Worm (Caenorhabditis elegans): ENCODE data around the gene srt-69.

The srt-69 gene

DNA sequence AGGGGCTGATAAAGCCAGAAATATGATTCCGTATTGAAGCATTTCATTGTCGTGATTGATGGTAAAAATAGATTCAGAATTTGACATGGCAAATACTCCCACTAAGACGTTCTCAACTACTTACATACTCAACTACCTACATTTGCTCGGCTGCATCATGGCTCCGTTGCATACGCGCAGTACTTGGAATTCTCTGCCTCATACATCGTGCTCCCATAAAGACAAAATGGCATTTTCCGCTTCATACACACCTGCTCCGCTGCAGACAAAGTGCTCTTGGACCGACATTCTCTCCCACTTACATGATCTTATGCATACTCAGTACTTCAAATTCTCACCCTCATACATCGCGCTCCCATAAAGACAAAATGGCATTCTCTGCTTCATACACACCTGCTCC is at the start of gene srt-69, which contains the start of gene B0238.12:
TSS of gene srt-69 (minus strand) at position 101 of the 400 bp plus-strand sequence.
TSS of gene B0238.12 (plus strand) at position 264 of the 400 bp plus-strand sequence.
- TF ChIP-seq tab-1 (GFP tag; IDR thresholded peaks at IDR 0.05) (no peak), T22C8.4 (GFP tag; IDR thresholded peaks at IDR 0.05) (no peak), flt-1 (GFP tag; IDR thresholded peaks at IDR 0.05) (no peak), ref-1 (GFP tag; conservative IDR thresholded peaks at IDR 0.05) (no peak), ztf-29 (GFP tag; IDR thresholded peaks at IDR 0.05) (no peak), cog-1 (tag; optimal IDR thresholded peaks at IDR 0.05) (no peak), med-1 (GFP tag; optimal IDR thresholded peaks at IDR 0.05; ENCODE audit: insufficient read depth) (no peak)

DNA sequence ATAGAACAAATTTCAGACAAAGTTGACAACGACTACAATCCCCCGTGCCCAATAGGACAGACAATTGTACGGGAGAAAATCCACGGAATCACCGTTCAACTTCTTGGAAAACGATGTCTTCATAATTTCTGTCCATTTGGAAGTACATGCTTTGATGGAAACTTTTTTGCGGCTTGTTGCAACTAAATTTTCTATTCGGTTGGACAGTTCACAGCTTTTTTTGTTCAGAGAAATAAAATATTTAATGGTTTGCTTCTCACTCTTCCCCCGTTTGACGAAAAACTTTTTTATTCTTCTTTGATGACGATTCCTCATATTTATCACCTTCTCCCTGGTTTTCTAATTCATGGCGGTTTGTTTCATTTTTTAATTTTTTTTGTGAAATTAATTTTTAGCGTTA is 48.6 kb upstream of the srt-69 start, which contains the start of gene C10G8.2:
TSS of gene C10G8.2 (plus strand) at position 301 of the 400 bp plus-strand sequence.
- TF ChIP-seq ref-1 (GFP tag; conservative IDR thresholded peaks at IDR 0.05) (no peak), ztf-29 (GFP tag; IDR thresholded peaks at IDR 0.05) (no peak), klf-2 (GFP tag; conservative IDR thresholded peaks at IDR 0.05) (no peak), flt-1 (GFP tag; IDR thresholded peaks at IDR 0.05) (no peak), ztf-23 (GFP tag; IDR thresholded peaks at IDR 0.05) (no peak), T22C8.4 (GFP tag; IDR thresholded peaks at IDR 0.05) (no peak)

DNA sequence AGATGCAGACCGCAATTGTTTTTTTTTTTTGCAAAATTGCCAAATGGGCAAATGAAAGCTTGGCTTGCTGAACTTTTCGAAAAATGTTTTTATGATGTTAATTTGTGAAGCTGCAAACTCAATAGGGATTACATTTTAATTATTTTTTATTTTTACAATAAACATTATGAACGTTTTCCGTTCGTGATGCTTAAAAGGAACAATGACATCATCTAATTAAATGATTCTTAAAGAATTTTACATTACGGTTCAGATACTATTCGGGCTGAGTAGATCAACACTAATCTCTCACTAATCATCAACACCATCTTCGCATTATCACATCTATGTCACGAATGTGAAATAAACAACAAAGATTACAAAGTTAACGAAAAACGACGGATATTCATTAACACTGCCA is 47.0 kb upstream of the srt-69 start, which contains the start of gene C10G8.3:
TSS of gene C10G8.3 (plus strand) at position 301 of the 400 bp plus-strand sequence.
- TF ChIP-seq T22C8.4 (GFP tag; IDR thresholded peaks at IDR 0.05), result no peak

DNA sequence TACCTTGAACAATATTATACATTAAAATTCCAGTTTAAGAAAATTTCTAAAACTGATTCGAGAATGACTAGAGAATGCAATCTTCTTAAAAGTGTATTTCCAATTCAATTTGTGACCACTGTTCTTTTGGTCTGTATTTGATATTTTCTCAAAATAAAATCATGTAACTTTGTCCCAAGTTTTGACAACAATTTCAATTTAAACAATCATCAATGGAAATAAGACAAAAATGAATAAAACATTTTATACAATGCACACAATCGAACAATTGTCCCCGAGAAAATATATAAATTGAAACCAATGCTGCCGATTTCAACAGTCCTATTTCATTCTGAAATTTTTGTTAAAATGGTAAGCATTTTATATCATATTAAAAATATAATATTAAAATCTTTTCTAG is 46.2 kb upstream of the srt-69 start, which contains the start of gene C10G8.4:
TSS of gene C10G8.4 (plus strand) at position 301 of the 400 bp plus-strand sequence.
- TF ChIP-seq tab-1 (GFP tag; IDR thresholded peaks at IDR 0.05), result no peak
- TF ChIP-seq med-1 (GFP tag; optimal IDR thresholded peaks at IDR 0.05; ENCODE audit: insufficient read depth), result no peak
- no peak for TF ChIP-seq T22C8.4 (GFP tag; IDR thresholded peaks at IDR 0.05)
- no peak for TF ChIP-seq ztf-23 (GFP tag; IDR thresholded peaks at IDR 0.05)
- no peak for TF ChIP-seq ref-1 (GFP tag; conservative IDR thresholded peaks at IDR 0.05)
- no peak for TF ChIP-seq flt-1 (GFP tag; IDR thresholded peaks at IDR 0.05)
- TF ChIP-seq ztf-29 (GFP tag; IDR thresholded peaks at IDR 0.05), result no peak
- no peak for TF ChIP-seq klf-2 (GFP tag; conservative IDR thresholded peaks at IDR 0.05)
- TF ChIP-seq cog-1 (tag; optimal IDR thresholded peaks at IDR 0.05), result no peak

DNA sequence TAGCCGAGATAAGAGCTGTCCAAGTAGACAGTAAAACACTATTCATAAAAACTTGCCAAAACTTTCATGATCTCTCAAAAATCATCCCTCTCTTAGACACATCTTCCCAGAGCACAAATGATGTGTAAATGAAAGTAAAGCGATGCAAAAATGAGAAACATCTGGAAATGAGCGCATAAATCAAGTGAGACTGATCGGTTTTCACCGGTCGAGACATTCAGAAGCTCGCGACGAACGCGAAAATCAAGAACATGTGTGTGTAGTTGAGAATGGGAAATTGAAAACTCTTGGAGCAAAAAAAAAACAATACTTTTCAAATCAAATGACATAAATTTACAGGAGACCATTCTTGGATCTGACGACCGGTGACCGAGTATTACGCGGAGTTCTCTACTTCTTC is 38.9 kb upstream of the srt-69 start:
- TF ChIP-seq ref-1 (GFP tag; conservative IDR thresholded peaks at IDR 0.05) (no peak), flt-1 (GFP tag; IDR thresholded peaks at IDR 0.05) (no peak), tab-1 (GFP tag; IDR thresholded peaks at IDR 0.05) (no peak), ztf-29 (GFP tag; IDR thresholded peaks at IDR 0.05) (no peak), cog-1 (tag; optimal IDR thresholded peaks at IDR 0.05) (no peak), med-1 (GFP tag; optimal IDR thresholded peaks at IDR 0.05; ENCODE audit: insufficient read depth) (no peak), T22C8.4 (GFP tag; IDR thresholded peaks at IDR 0.05) (no peak), ztf-23 (GFP tag; IDR thresholded peaks at IDR 0.05) (no peak), klf-2 (GFP tag; conservative IDR thresholded peaks at IDR 0.05) (no peak)

DNA sequence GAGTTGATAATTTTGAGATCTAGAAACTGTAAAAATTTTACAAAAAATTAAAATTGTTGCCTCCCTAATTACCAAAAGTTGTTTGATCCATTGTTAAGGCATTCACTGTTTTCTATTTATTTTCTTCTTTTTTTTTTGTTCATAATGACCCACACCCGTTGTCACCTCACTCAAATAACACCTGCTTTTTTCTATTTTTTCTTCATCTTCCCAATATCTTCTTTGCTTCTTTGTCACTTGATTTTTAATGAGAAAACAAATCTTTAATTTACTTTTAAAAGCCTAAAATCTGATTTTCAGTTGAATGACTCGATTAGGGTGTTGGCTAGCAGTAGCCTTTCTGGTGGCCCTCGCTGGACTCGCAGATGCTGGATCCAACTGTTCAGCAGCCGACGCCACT is 37.9 kb upstream of the srt-69 start, which contains the start of gene ncx-2:
TSS of gene ncx-2 (plus strand) at position 301 of the 400 bp plus-strand sequence.
- no peak for TF ChIP-seq med-1 (GFP tag; optimal IDR thresholded peaks at IDR 0.05; ENCODE audit: insufficient read depth)
- TF ChIP-seq ztf-23 (GFP tag; IDR thresholded peaks at IDR 0.05), result no peak
- TF ChIP-seq ref-1 (GFP tag; conservative IDR thresholded peaks at IDR 0.05), result no peak
- TF ChIP-seq cog-1 (tag; optimal IDR thresholded peaks at IDR 0.05), result no peak
- TF ChIP-seq ztf-29 (GFP tag; IDR thresholded peaks at IDR 0.05), result no peak
- TF ChIP-seq klf-2 (GFP tag; conservative IDR thresholded peaks at IDR 0.05), result no peak
- TF ChIP-seq tab-1 (GFP tag; IDR thresholded peaks at IDR 0.05), result no peak

DNA sequence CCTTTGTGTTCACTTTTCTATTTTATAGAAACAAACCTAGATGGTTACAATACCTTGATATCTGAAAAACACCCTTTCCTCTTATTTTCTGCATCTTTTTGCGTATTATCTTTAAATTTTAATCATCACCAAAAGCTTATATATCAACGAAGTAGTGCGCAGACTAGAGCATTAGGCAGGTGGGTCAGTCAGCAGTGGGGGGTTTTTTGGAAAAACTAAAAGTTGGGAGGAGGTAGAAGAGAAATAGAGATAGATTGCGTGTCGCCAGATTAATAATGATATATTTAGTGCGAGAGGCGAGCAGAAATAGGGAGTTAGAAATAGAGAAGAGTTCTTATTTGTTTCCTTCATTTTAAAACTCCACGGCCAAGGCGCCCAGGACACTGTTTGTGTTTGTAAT is 35.7 kb upstream of the srt-69 start:
- TF ChIP-seq flt-1 (GFP tag; IDR thresholded peaks at IDR 0.05) (no peak), klf-2 (GFP tag; conservative IDR thresholded peaks at IDR 0.05) (no peak), cog-1 (tag; optimal IDR thresholded peaks at IDR 0.05) (no peak), ref-1 (GFP tag; conservative IDR thresholded peaks at IDR 0.05) (no peak), T22C8.4 (GFP tag; IDR thresholded peaks at IDR 0.05) (no peak), tab-1 (GFP tag; IDR thresholded peaks at IDR 0.05) (no peak), ztf-23 (GFP tag; IDR thresholded peaks at IDR 0.05) (no peak), med-1 (GFP tag; optimal IDR thresholded peaks at IDR 0.05; ENCODE audit: insufficient read depth) (no peak), ztf-29 (GFP tag; IDR thresholded peaks at IDR 0.05) (no peak)

DNA sequence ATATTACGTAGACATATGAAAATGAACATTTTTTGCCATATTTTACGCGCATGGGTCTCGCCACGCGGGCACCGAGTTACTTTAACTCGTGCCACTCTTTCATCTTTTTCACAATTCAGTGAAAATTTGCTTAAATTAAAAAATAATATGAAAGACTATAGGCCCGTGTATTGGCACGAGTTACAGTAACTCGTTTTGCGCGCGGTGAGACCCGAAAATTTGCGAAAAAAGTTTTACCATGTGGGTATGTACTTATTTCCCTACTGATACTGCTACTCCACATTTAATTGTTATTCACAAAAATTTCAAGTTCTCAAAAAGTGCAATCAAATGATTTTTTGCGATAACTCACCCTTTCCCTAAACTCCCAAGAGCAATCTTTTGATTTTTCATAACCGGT is 32.3 kb upstream of the srt-69 start:
- no peak for TF ChIP-seq ztf-23 (GFP tag; IDR thresholded peaks at IDR 0.05)
- no peak for TF ChIP-seq cog-1 (tag; optimal IDR thresholded peaks at IDR 0.05)
- TF ChIP-seq T22C8.4 (GFP tag; IDR thresholded peaks at IDR 0.05), result no peak
- no peak for TF ChIP-seq tab-1 (GFP tag; IDR thresholded peaks at IDR 0.05)
- TF ChIP-seq med-1 (GFP tag; optimal IDR thresholded peaks at IDR 0.05; ENCODE audit: insufficient read depth), result no peak

DNA sequence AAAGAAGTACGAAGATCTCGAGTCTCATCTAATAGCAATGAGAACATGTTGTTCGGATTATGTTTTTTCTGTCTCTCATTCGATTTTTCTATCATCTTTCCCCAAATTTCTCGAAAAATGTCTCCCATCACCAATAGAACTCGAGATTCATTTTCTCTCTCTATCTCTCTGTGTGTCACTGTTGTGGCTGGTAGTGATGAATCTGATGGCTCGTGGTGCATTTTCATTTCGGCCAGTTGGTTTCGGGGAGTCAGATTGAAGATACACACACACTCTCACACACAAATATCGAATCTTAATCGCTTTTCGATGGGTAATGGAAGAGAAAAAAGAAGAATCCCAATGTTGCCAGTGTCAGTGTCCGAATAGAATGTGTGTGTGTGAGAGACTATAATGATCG is 30.5 kb upstream of the srt-69 start:
- no peak for TF ChIP-seq cog-1 (tag; optimal IDR thresholded peaks at IDR 0.05)
- no peak for TF ChIP-seq T22C8.4 (GFP tag; IDR thresholded peaks at IDR 0.05)
- TF ChIP-seq flt-1 (GFP tag; IDR thresholded peaks at IDR 0.05), result no peak
- TF ChIP-seq ref-1 (GFP tag; conservative IDR thresholded peaks at IDR 0.05), result no peak
- TF ChIP-seq klf-2 (GFP tag; conservative IDR thresholded peaks at IDR 0.05), result no peak
- TF ChIP-seq ztf-23 (GFP tag; IDR thresholded peaks at IDR 0.05), result no peak
- no peak for TF ChIP-seq ztf-29 (GFP tag; IDR thresholded peaks at IDR 0.05)
- no peak for TF ChIP-seq med-1 (GFP tag; optimal IDR thresholded peaks at IDR 0.05; ENCODE audit: insufficient read depth)
- no peak for TF ChIP-seq tab-1 (GFP tag; IDR thresholded peaks at IDR 0.05)

DNA sequence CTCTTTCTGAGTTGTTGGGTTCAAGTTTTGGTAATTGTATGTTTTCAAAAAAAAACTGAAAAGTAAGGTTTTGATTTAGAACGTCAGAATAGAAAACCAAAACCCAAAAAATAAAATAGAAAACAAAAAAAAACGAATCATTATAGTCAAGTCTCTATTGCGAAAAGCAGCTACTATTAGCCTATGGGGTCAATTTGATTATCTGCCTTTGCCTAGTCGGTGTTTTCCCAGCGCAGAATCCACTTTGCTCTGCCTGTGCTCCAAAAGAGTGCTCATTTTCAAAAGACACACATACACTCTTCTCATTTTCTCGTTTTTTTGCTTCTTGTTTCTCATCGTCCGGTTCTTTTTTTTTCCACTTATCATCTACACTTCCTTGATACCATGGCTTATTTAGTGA is 23.2 kb upstream of the srt-69 start:
- TF ChIP-seq T22C8.4 (GFP tag; IDR thresholded peaks at IDR 0.05), result no peak
- TF ChIP-seq ref-1 (GFP tag; conservative IDR thresholded peaks at IDR 0.05), result no peak
- no peak for TF ChIP-seq klf-2 (GFP tag; conservative IDR thresholded peaks at IDR 0.05)
- no peak for TF ChIP-seq tab-1 (GFP tag; IDR thresholded peaks at IDR 0.05)
- no peak for TF ChIP-seq cog-1 (tag; optimal IDR thresholded peaks at IDR 0.05)
- no peak for TF ChIP-seq ztf-23 (GFP tag; IDR thresholded peaks at IDR 0.05)
- no peak for TF ChIP-seq ztf-29 (GFP tag; IDR thresholded peaks at IDR 0.05)
- no peak for TF ChIP-seq med-1 (GFP tag; optimal IDR thresholded peaks at IDR 0.05; ENCODE audit: insufficient read depth)
- no peak for TF ChIP-seq flt-1 (GFP tag; IDR thresholded peaks at IDR 0.05)

Data from whole organism, midembryonic.